Worm (Caenorhabditis elegans): ENCODE data around the gene dhps-1.

DNA sequence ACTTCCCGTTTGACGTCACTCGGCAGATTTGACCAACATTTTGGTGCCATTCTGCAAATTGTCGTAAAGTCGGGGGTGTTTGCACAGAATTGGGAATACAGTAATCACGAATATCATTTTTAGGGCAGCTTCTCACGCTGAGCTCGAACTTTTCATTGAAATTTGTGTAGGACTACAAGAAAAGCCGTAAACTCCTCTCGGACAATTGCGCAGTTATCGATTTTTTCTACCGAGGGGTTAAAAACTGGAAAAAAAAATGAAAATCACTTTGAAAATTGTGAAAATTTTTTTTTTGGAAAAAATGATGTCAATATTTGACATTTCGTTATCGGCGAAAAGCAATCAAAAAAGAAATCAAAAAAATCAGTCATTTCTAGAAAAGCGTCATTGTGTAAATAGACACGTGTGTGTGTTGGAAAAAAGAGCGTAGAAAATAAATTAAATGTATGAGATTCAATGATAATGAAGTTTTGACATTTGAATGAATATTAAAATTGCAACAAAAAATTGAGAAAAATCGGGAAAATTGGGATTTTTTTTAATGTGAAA lies 35.0 kb downstream of the dhps-1 start, which contains the start of gene Y17G7B.8:
- no peak for TF ChIP-seq ama-1 (optimal IDR thresholded peaks at IDR 0.05)
- no peak for TF ChIP-seq ztf-4 (tag; optimal IDR thresholded peaks at IDR 0.05)

Measured in whole organism, L2 larva.